Worm (Caenorhabditis elegans): Measurements from ENCODE around the gene clec-247.
"Not testable (repeated sequence)": the region's sequence is repeated elsewhere in the genome, so short reads cannot be mapped to it uniquely, and the experiment has no call there.

The clec-247 gene

ce11 chrV:18302414-18302813 is 19.7 kb downstream of the clec-247 start, which contains the start of gene Y51A2A.6:
Gene Y51A2A.6 (plus strand): TSS chrV:18302714.
- TF ChIP-seq madf-5 (GFP tag; IDR thresholded peaks at IDR 0.05); zfp-2 (tag; optimal IDR thresholded peaks at IDR 0.05); aly-2 (tag; optimal IDR thresholded peaks at IDR 0.05): not testable (repeated sequence)

- TF ChIP-seq madf-5 (GFP tag; IDR thresholded peaks at IDR 0.05): no peak
- peak in 1 of 2 experiments; percentile 23 for TF ChIP-seq unc-62 (GFP tag; optimal IDR thresholded peaks at IDR 0.05 in 1 of 2)
- no peak for TF ChIP-seq unc-62 (tag; optimal IDR thresholded peaks at IDR 0.05)
These were observed 35.6 kb downstream of the clec-247 start, which contains the start of gene fbxb-119 for ce11 chrV:18318312-18318711. Gene fbxb-119 (plus strand): TSS chrV:18318612.

DNA sequence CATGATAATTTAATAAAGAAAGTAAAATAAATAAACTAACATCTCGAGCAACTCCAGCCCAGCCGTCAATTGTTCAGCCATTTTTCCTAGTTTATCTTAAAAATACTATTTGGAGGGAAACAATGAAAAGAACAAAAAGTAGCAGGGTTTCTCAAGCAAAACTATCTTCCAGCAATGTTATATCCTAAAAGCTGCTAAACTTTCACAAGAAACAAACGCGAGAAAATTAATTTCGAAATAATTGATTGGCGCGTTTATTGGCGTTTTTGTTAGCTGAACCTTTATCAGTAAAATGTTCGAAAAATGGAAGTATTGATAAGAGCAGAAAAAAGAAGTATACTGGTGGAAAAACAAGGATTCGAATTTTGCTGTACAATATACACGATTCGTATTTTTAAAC is 40.5 kb downstream of the clec-247 start, which contains the start of gene B0462.5:
TSS of gene B0462.5 (minus strand) at position 101 of the 400 bp plus-strand sequence.
- TF ChIP-seq pqm-1 (tag; optimal IDR thresholded peaks at IDR 0.05) (peak; percentile 74), unc-130 (GFP tag; optimal IDR thresholded peaks at IDR 0.05) (no peak)

DNA sequence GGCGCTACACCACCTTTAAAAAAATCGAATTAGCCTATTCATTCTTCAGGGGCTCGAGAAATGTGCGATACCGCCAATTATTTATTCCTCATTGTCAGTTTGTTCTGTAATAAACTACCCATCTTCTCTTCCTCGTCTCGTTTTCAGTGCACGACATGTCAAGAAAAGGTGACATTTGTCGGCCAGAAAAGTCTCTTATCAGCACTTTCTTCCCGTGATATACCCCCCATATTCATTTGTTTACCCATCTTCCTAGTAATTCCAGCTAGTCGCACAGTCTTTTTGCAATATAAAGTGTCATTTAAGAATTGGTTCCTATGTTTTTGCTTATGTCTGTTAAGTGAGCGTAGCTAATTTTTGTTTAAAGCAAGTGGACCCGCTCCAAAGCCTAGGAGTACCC is 41.8 kb downstream of the clec-247 start:
- TF ChIP-seq dmd-6 (GFP tag; IDR thresholded peaks at IDR 0.05) (peak; percentile 55), lin-15B (tag; optimal IDR thresholded peaks at IDR 0.05) (no peak), R02D3.7 (tag; optimal IDR thresholded peaks at IDR 0.05) (no peak), nhr-77 (tag; optimal IDR thresholded peaks at IDR 0.05) (no peak), spr-1 (tag; optimal IDR thresholded peaks at IDR 0.05) (no peak), pqm-1 (tag; optimal IDR thresholded peaks at IDR 0.05) (peak; percentile 66), php-3 (GFP tag; IDR thresholded peaks at IDR 0.05) (0 out of 2 replicates have a peak, but pooled peaks have one; percentile 18), ceh-28 (tag; optimal IDR thresholded peaks at IDR 0.05) (no peak), nhr-28 (tag; optimal IDR thresholded peaks at IDR 0.05) (peak; percentile 48), unc-39 (tag; optimal IDR thresholded peaks at IDR 0.05) (no peak), duxl-1 (tag; optimal IDR thresholded peaks at IDR 0.05; ENCODE audit: poor library complexity) (no peak), spr-3 (GFP tag; optimal IDR thresholded peaks at IDR 0.05) (no peak), hlh-11 (tag; optimal IDR thresholded peaks at IDR 0.05) (peak; percentile 39)

ce11 chrV:18331086-18331485 is 48.4 kb downstream of the clec-247 start, which contains the start of gene B0462.4:
Gene B0462.4 (minus strand): TSS chrV:18331186.
- no peak for TF ChIP-seq nhr-42 (GFP tag; IDR thresholded peaks at IDR 0.05)
- no peak for TF ChIP-seq duxl-1 (tag; optimal IDR thresholded peaks at IDR 0.05; ENCODE audit: poor library complexity)
- TF ChIP-seq snpc-4 (tag; optimal IDR thresholded peaks at IDR 0.05): no peak
- no peak for TF ChIP-seq Y5F2A.4 (GFP tag; optimal IDR thresholded peaks at IDR 0.05)
- no peak for TF ChIP-seq mdl-1 (tag; optimal IDR thresholded peaks at IDR 0.05)
- no peak for TF ChIP-seq F37D6.2 (tag; optimal IDR thresholded peaks at IDR 0.05)
- TF ChIP-seq T20F7.1 (GFP tag; optimal IDR thresholded peaks at IDR 0.05): no peak
- TF ChIP-seq dmd-6 (GFP tag; IDR thresholded peaks at IDR 0.05): no peak
- no peak for TF ChIP-seq aly-2 (tag; optimal IDR thresholded peaks at IDR 0.05)
